Comparison of ENCODE assay signal across 1 fruit fly cellular context in the genomic region with DNA sequence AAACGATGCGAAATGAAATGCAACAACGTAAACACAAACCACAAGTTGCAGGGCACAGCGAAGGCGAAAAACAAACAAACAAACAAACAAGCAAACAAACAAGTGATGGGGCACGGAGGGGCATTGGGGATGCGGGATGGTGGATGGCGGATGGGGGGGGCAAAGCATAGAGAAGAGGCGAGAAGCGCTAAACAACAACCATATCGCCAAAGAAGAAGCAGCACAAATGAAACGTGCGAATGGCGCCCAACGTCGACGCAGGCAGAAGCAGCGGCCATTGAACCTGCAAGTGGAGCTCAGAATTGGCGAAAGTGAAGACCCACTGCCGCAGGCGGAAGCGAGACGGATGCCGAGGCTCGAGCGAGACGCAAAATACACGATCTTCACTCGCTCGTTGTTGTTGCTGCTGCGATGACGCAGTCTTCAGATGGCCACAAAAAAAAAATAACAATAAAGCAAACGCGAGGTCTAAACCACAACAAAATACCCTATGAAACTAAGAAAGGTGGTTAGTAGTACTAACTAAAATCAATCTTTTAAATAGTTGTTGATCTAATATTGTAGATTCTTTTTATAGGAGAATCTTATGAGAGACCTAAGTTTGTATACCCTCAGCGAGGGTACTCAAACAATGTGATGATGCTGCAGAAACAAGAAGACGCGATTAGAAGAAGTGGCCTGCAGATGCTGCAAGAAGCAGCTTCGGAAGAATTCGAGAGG.
TF ChIP-seq lines count a peak whose summit lies in the region.

No protein-coding gene starts in this region.

TF ChIP-seq in whole organism, embryonic, 481 proteins besides CTCF, POLR2A, EP300 and RAD21 (continued from another document):
- TF ChIP-seq CG10147 (GFP tag; optimal IDR thresholded peaks at IDR 0.05; lab: Kevin White, UChicago) (no peak), CG2712 (tag; optimal IDR thresholded peaks at IDR 0.05; lab: Kevin White, UChicago) (peak; percentile 19), sens (GFP tag; lab: Kevin White, UChicago) (peak; percentile 73), slbo (GFP tag; IDR thresholded peaks at IDR 0.05; lab: Robert Waterston, UW) (0 out of 2 replicates have a peak, but pooled peaks have one; percentile 15), ATbp (GFP tag; optimal IDR thresholded peaks at IDR 0.05; lab: Kevin White, UChicago) (peak; percentile 66), dan (GFP tag; IDR thresholded peaks at IDR 0.05; lab: Robert Waterston, UW) (no peak), CG33557 (GFP tag; optimal IDR thresholded peaks at IDR 0.05; lab: Kevin White, UChicago) (peak; percentile 29), ci (GFP tag; IDR thresholded peaks at IDR 0.05; lab: Robert Waterston, UW) (peak; percentile 60; the same call in 1 of the 3 replicates), Dbx (GFP tag; IDR thresholded peaks at IDR 0.05; lab: Robert Waterston, UW) (0 out of 3 replicates have a peak, but pooled peaks have one; percentile 23), eyg (GFP tag; optimal IDR thresholded peaks at IDR 0.05; lab: Kevin White, UChicago) (no peak), nmo (GFP tag; optimal IDR thresholded peaks at IDR 0.05; lab: Kevin White, UChicago) (no peak), Xrp1 (GFP tag; IDR thresholded peaks at IDR 0.05; lab: Robert Waterston, UW) (peak; percentile 40; the same call in 1 of the 2 replicates), CG2875 (GFP tag; optimal IDR thresholded peaks at IDR 0.05; lab: Kevin White, UChicago) (peak; percentile 13), nom (GFP tag; optimal IDR thresholded peaks at IDR 0.05; lab: Kevin White, UChicago) (peak; percentile 8), Drgx (GFP tag; IDR thresholded peaks at IDR 0.05; lab: Robert Waterston, UW) (peak; percentile 80), psq (GFP tag; optimal IDR thresholded peaks at IDR 0.05; lab: Kevin White, UChicago) (peak; percentile 59), CG6813 (GFP tag; optimal IDR thresholded peaks at IDR 0.05; lab: Kevin White, UChicago) (peak; percentile 16), cad (GFP tag; optimal IDR thresholded peaks at IDR 0.05; lab: Kevin White, UChicago) (no peak), CG1529 (GFP tag; optimal IDR thresholded peaks at IDR 0.05; lab: Kevin White, UChicago) (peak; percentile 24)
